Fruit fly (Drosophila melanogaster) whole organism, wandering third instar larva: ENCODE data around the gene Cht7.

ENCODE experiments used
- GATAd ChIP-seq: sonication (Bioruptor generic); optimal IDR thresholded peaks from 2 replicates; lab custom pipeline; 2016; ENCODE audit warnings: missing biosample characterization, missing genetic modification characterization
- HLH106 ChIP-seq: fragments of 200-800 bp; optimal IDR thresholded peaks from 3 replicates; lab custom pipeline; 2019; ENCODE audit warnings: missing biosample characterization, mild to moderate bottlenecking, missing genetic modification characterization, moderate library complexity
- Hr78 ChIP-seq: fragments of >200 bp; optimal IDR thresholded peaks from 2 replicates; lab custom pipeline; 2017; ENCODE audit warnings: missing biosample characterization, missing genetic modification characterization
- jim ChIP-seq: fragments of 175-275, 200-325 bp; sonication (Bioruptor generic); optimal IDR thresholded peaks from 2 replicates; lab custom pipeline; 2016; ENCODE audit warnings: missing biosample characterization, mild to moderate bottlenecking, missing genetic modification characterization

DNA sequence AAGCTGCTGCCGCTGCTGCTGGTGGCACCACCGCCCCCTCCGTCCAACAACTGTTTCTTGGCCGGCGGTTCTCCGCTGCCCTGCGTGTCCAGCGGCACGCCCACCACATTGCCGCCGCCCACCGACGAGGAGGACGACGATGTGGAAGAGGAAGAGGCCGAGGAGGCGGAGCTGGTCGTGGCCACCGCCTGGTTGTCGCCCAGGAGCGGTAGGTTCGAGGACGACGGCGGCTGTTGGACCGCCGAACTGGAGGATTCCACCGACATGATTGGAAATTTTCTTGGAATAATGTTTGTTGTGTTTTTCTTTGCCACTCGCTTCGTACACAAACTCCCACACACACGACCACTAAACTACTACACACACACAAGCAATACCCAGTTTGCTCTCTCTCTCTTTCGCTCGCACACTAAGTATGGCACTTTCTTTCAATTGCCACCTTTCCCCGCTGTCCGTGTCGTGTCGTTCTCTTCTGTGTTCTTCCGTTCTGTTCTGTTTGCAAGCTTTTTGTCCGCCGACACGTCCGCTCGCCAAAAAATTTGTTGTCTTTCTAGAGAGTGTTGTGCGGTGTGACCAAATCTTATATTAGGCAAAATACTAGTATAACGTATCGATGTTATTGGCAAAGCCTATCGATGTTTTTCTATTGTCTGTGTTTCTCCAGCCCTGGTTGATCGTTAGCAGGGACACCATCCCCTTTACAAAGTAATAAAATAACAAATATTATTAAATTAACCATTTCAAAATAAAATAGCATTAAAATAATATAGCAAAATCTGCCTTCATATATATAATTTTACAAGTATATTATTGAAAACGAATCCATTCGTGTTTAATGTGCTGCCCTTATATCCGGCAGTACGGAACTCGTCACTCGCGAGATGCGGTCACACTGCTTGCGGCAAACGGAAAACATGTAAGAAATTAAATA, 36.2 kb downstream of the Cht7 start, which contains the start of the genes CG32486 and PAN3:
- TF ChIP-seq Hr78 (GFP tag; lab: Kevin White, UChicago): no peak
- peak; percentile 13 for TF ChIP-seq jim (GFP tag; lab: Kevin White, UChicago)
- no peak for TF ChIP-seq GATAd (GFP tag; lab: Kevin White, UChicago)
- peak; percentile 28 for TF ChIP-seq HLH106 (tag; lab: Kevin White, UChicago)
